Worm (Caenorhabditis elegans) whole organism, late embryonic: ENCODE data around the gene T05C12.1.
A peak's percentile ranks its signal among the peaks of the same experiment; 100 is the strongest.

Experiments
- C08G9.2 ChIP-seq: sonication (generic microtip); optimal IDR thresholded peaks from 2 replicates; lab custom pipeline; 2016; ENCODE audit warnings: mild to moderate bottlenecking, missing genetic modification characterization, moderate library complexity, missing compliant biosample characterization
- F13H6.1 ChIP-seq: sonication (generic microtip); optimal IDR thresholded peaks from 2 replicates; lab custom pipeline; 2016; ENCODE audit warnings: missing genetic modification characterization, missing compliant biosample characterization
- Y22D7AL.16 ChIP-seq: sonication (generic microtip); optimal IDR thresholded peaks from 2 replicates; lab custom pipeline; 2016; ENCODE audit warnings: missing genetic modification characterization, missing compliant biosample characterization
- ahr-1 ChIP-seq: sonication (generic microtip); optimal IDR thresholded peaks from 2 replicates; lab custom pipeline; 2016; ENCODE audit warnings: missing genetic modification characterization, missing compliant biosample characterization
- ceh-14 ChIP-seq: sonication (generic microtip); optimal IDR thresholded peaks from 2 replicates; lab custom pipeline; 2016; ENCODE audit warnings: missing genotype, missing genetic modification characterization, missing compliant biosample characterization
- ceh-2 ChIP-seq: sonication (generic microtip); optimal IDR thresholded peaks from 2 replicates; lab custom pipeline; 2016; ENCODE audit warnings: missing genotype, missing genetic modification characterization, missing compliant biosample characterization
- ceh-31 ChIP-seq: sonication (generic microtip); optimal IDR thresholded peaks from 2 replicates; lab custom pipeline; 2016; ENCODE audit warnings: missing genetic modification characterization, missing compliant biosample characterization
- ceh-34 ChIP-seq: sonication (generic microtip); optimal IDR thresholded peaks from 2 replicates; lab custom pipeline; 2016; ENCODE audit warnings: mild to moderate bottlenecking, missing genetic modification characterization, missing compliant biosample characterization
- ceh-48 ChIP-seq: sonication (generic microtip); optimal IDR thresholded peaks from 2 replicates; lab custom pipeline; 2016; ENCODE audit warnings: missing genetic modification characterization, inconsistent platforms, missing compliant biosample characterization
- ceh-6 ChIP-seq: fragments of 200-800 bp; sonication (Bioruptor generic); optimal IDR thresholded peaks from 2 replicates; lab custom pipeline; 2018; ENCODE audit warnings: mild to moderate bottlenecking, missing genetic modification characterization, missing compliant biosample characterization
- ceh-9 ChIP-seq: sonication (generic microtip); optimal IDR thresholded peaks from 2 replicates; lab custom pipeline; 2016; ENCODE audit warnings: mild to moderate bottlenecking, missing genetic modification characterization, inconsistent platforms, missing compliant biosample characterization
- che-1 ChIP-seq: sonication (generic microtip); optimal IDR thresholded peaks from 2 replicates; lab custom pipeline; 2016; ENCODE audit warnings: mild to moderate bottlenecking, missing genetic modification characterization, missing compliant biosample characterization
- dmd-4 ChIP-seq: sonication (generic microtip); optimal IDR thresholded peaks from 2 replicates; lab custom pipeline; 2016; ENCODE audit warnings: borderline replicate concordance, missing genetic modification characterization, missing compliant biosample characterization
- dve-1 ChIP-seq: sonication (generic microtip); optimal IDR thresholded peaks from 2 replicates; lab custom pipeline; 2017; ENCODE audit warnings: antibody characterized with exemption, mild to moderate bottlenecking, missing genetic modification characterization, missing compliant biosample characterization
- elt-2 ChIP-seq: sonication (generic microtip); optimal IDR thresholded peaks from 2 replicates; lab custom pipeline; 2016; ENCODE audit warnings: missing genetic modification reagents, missing genetic modification characterization, missing compliant biosample characterization
- elt-4 ChIP-seq: sonication (generic microtip); optimal IDR thresholded peaks from 2 replicates; lab custom pipeline; 2016; ENCODE audit warnings: missing genetic modification characterization, missing compliant biosample characterization
- ets-4 ChIP-seq: sonication (generic microtip); optimal IDR thresholded peaks from 2 replicates; lab custom pipeline; 2016; ENCODE audit warnings: missing genetic modification characterization, missing compliant biosample characterization
- eyg-1 ChIP-seq: sonication (generic microtip); optimal IDR thresholded peaks from 2 replicates; lab custom pipeline; 2016; ENCODE audit warnings: missing genotype, missing genetic modification characterization, missing compliant biosample characterization
- fax-1 ChIP-seq: sonication (generic microtip); optimal IDR thresholded peaks from 2 replicates; lab custom pipeline; 2016; ENCODE audit warnings: missing genotype, missing genetic modification characterization, missing compliant biosample characterization
- fkh-10 ChIP-seq: fragments of 150-350 bp; optimal IDR thresholded peaks from 2 replicates; lab custom pipeline; 2014; ENCODE audit warnings: missing biosample characterization, missing genetic modification reagents, missing genetic modification characterization
- hlh-15 ChIP-seq: sonication (generic microtip); optimal IDR thresholded peaks from 2 replicates; lab custom pipeline; 2016; ENCODE audit warnings: missing genetic modification characterization, missing compliant biosample characterization
- hlh-6 ChIP-seq: sonication (generic microtip); optimal IDR thresholded peaks from 2 replicates; lab custom pipeline; 2016; ENCODE audit warnings: missing genotype, missing genetic modification characterization, missing compliant biosample characterization
- hlh-8 ChIP-seq: sonication (generic microtip); optimal IDR thresholded peaks from 2 replicates; lab custom pipeline; 2016; ENCODE audit warnings: missing genotype, missing genetic modification characterization, missing compliant biosample characterization
- lim-6 ChIP-seq: sonication (generic microtip); optimal IDR thresholded peaks from 2 replicates; lab custom pipeline; 2016; ENCODE audit warnings: missing genetic modification characterization, missing compliant biosample characterization
- madf-2 ChIP-seq: sonication (generic microtip); optimal IDR thresholded peaks from 2 replicates; lab custom pipeline; 2017; ENCODE audit warnings: missing genetic modification characterization, missing compliant biosample characterization
- mec-3 ChIP-seq: sonication (generic microtip); optimal IDR thresholded peaks from 2 replicates; lab custom pipeline; 2016; ENCODE audit warnings: borderline replicate concordance, missing genetic modification characterization, missing compliant biosample characterization
- nhr-232 ChIP-seq: sonication (generic microtip); optimal IDR thresholded peaks from 2 replicates; lab custom pipeline; 2016; ENCODE audit warnings: missing genetic modification characterization, missing compliant biosample characterization
- npax-4 ChIP-seq: sonication (generic microtip); optimal IDR thresholded peaks from 2 replicates; lab custom pipeline; 2016; ENCODE audit warnings: missing genetic modification characterization, missing compliant biosample characterization
- pha-2 ChIP-seq: sonication (generic microtip); optimal IDR thresholded peaks from 2 replicates; lab custom pipeline; 2017; ENCODE audit warnings: mild to moderate bottlenecking, missing genetic modification characterization, missing compliant biosample characterization
- pqm-1 ChIP-seq: sonication (generic microtip); optimal IDR thresholded peaks from 2 replicates; lab custom pipeline; 2016; ENCODE audit warnings: missing genetic modification characterization, missing compliant biosample characterization
- pros-1 ChIP-seq: fragments of 150-350 bp; optimal IDR thresholded peaks from 2 replicates; lab custom pipeline; 2014; ENCODE audit warnings: missing biosample characterization, missing genetic modification reagents, missing genetic modification characterization
- ref-2 ChIP-seq: sonication (generic microtip); optimal IDR thresholded peaks from 2 replicates; lab custom pipeline; 2016; ENCODE audit warnings: missing genetic modification characterization, missing compliant biosample characterization
- rnt-1 ChIP-seq: sonication (generic microtip); optimal IDR thresholded peaks from 2 replicates; lab custom pipeline; 2016; ENCODE audit warnings: missing genetic modification characterization, missing compliant biosample characterization
- sdc-2 ChIP-seq: sonication (generic microtip); optimal IDR thresholded peaks from 2 replicates; lab custom pipeline; 2016; ENCODE audit warnings: missing genotype, missing genetic modification characterization, missing compliant biosample characterization
- sox-2 ChIP-seq: fragments of 200-800 bp; sonication (Bioruptor generic); IDR thresholded peaks from 2 replicates; pipeline ENCODE4 v1.3.6; 2022; ENCODE audit warnings: missing genetic modification reagents, missing genetic modification characterization, missing compliant biosample characterization
- sox-4 ChIP-seq: sonication (generic microtip); optimal IDR thresholded peaks from 2 replicates; lab custom pipeline; 2017; ENCODE audit warnings: mild to moderate bottlenecking, missing genetic modification characterization, inconsistent platforms, missing compliant biosample characterization
- syd-9 ChIP-seq: sonication (generic microtip); optimal IDR thresholded peaks from 2 replicates; lab custom pipeline; 2016; ENCODE audit warnings: mild to moderate bottlenecking, missing genetic modification characterization, moderate library complexity, missing compliant biosample characterization
- tbx-2 ChIP-seq: sonication (generic microtip); optimal IDR thresholded peaks from 2 replicates; lab custom pipeline; 2016; ENCODE audit warnings: missing genetic modification characterization, missing compliant biosample characterization
- tbx-7 ChIP-seq: sonication (generic microtip); optimal IDR thresholded peaks from 2 replicates; lab custom pipeline; 2016; ENCODE audit warnings: missing genotype, missing genetic modification characterization, missing compliant biosample characterization
- unc-3 ChIP-seq, 2 experiments: fragments of 200-800 bp in 1 of 2; sonication (Bioruptor generic) in 1 of 2; sonication (generic microtip) in 1 of 2; conservative IDR thresholded peaks in 1 of 2; optimal IDR thresholded peaks in 1 of 2; 2 replicates each; pipeline versions ENCODE4 v1.3.6 to Lab custom; 2016 to 2022; ENCODE audit warnings: missing compliant biosample characterization in 2 of 2, missing genetic modification characterization in 2 of 2, missing genetic modification reagents in 1 of 2
- unc-42 ChIP-seq: sonication (generic microtip); optimal IDR thresholded peaks from 2 replicates; lab custom pipeline; 2016; ENCODE audit warnings: missing genotype, missing genetic modification characterization, missing compliant biosample characterization
- unc-86 ChIP-seq: sonication (generic microtip); optimal IDR thresholded peaks from 2 replicates; lab custom pipeline; 2016; ENCODE audit warnings: missing genetic modification characterization, missing compliant biosample characterization
- zip-5 ChIP-seq: sonication (generic microtip); optimal IDR thresholded peaks from 2 replicates; lab custom pipeline; 2016; ENCODE audit warnings: missing genetic modification characterization, missing compliant biosample characterization
- ztf-16 ChIP-seq: sonication (generic microtip); optimal IDR thresholded peaks from 2 replicates; lab custom pipeline; 2017; ENCODE audit warnings: missing genetic modification characterization, missing compliant biosample characterization

Gene T05C12.1

ce11 chrII:8137379-8137778 lies 36.1 kb upstream of the T05C12.1 start:
- TF ChIP-seq ets-4 (tag; lab: Kevin White, UChicago): peak; percentile 76
- TF ChIP-seq ztf-16 (tag; lab: Kevin White, UChicago): peak; percentile 28
- TF ChIP-seq C08G9.2 (tag; lab: Kevin White, UChicago): peak; percentile 86
- peak; percentile 59 for TF ChIP-seq elt-2
- TF ChIP-seq F13H6.1 (tag; lab: Kevin White, UChicago): peak; percentile 66
- peak; percentile 87 for TF ChIP-seq tbx-2 (tag; lab: Kevin White, UChicago)
- peak; percentile 77 for TF ChIP-seq tbx-7 (tag; lab: Kevin White, UChicago)
- peak; percentile 83 for TF ChIP-seq fax-1
- TF ChIP-seq fkh-10 (GFP tag; lab: Kevin White, UChicago): no peak
- peak; percentile 64 for TF ChIP-seq ahr-1
- peak; percentile 65 for TF ChIP-seq ref-2 (tag; lab: Kevin White, UChicago)
- peak; percentile 46 for TF ChIP-seq hlh-8 (tag; lab: Kevin White, UChicago)
- peak; percentile 19 for TF ChIP-seq ceh-34
- TF ChIP-seq syd-9 (tag; lab: Kevin White, UChicago): no peak
- TF ChIP-seq pqm-1: peak; percentile 68
- TF ChIP-seq mec-3 (tag; lab: Kevin White, UChicago): peak; percentile 71
- no peak for TF ChIP-seq elt-4 (tag; lab: Kevin White, UChicago)
- peak; percentile 42 for TF ChIP-seq unc-42 (tag; lab: Kevin White, UChicago)
- no peak for TF ChIP-seq npax-4 (tag; lab: Kevin White, UChicago)
- TF ChIP-seq ceh-31 (tag; lab: Kevin White, UChicago): peak; percentile 93
- peak; percentile 64 for TF ChIP-seq rnt-1 (tag; lab: Kevin White, UChicago)
- TF ChIP-seq Y22D7AL.16 (tag; lab: Kevin White, UChicago): no peak
- TF ChIP-seq ceh-2 (tag; lab: Kevin White, UChicago): peak; percentile 81
- peak; percentile 79 for TF ChIP-seq lim-6 (tag; lab: Kevin White, UChicago)
- TF ChIP-seq unc-86 (tag; lab: Kevin White, UChicago): no peak
- no peak for TF ChIP-seq unc-3 (GFP tag; conservative IDR thresholded peaks at IDR 0.05; lab: Robert Waterston, UW)
- TF ChIP-seq unc-3 (tag; optimal IDR thresholded peaks at IDR 0.05; lab: Kevin White, UChicago): peak; percentile 28
- peak; percentile 72 for TF ChIP-seq ceh-14
- TF ChIP-seq pha-2 (tag; lab: Kevin White, UChicago): no peak
- TF ChIP-seq zip-5 (tag; lab: Kevin White, UChicago): peak; percentile 92

- TF ChIP-seq ceh-6 (GFP tag; lab: Kevin White, UChicago): no peak
- no peak for TF ChIP-seq fax-1
- no peak for TF ChIP-seq pros-1 (tag; lab: Kevin White, UChicago)
- TF ChIP-seq ceh-48 (tag; lab: Kevin White, UChicago): no peak
- no peak for TF ChIP-seq hlh-15
- TF ChIP-seq eyg-1 (tag; lab: Kevin White, UChicago): no peak
- no peak for TF ChIP-seq fkh-10 (GFP tag; lab: Kevin White, UChicago)
- TF ChIP-seq, all 69 proteins: peak for 0
Measured at ce11 chrII:8138015-8138546, 35.4 kb upstream of the T05C12.1 start, which contains the start of gene cdc-48.2. cdc-48.2 (plus strand) TSS chrII:8138496.

ce11 chrII:8141135-8141534 lies 32.3 kb upstream of the T05C12.1 start:
- TF ChIP-seq unc-42 (tag; lab: Kevin White, UChicago) (no peak), tbx-2 (tag; lab: Kevin White, UChicago) (no peak), che-1 (tag; lab: Kevin White, UChicago) (no peak), sdc-2 (no peak), lim-6 (tag; lab: Kevin White, UChicago) (no peak), madf-2 (tag; lab: Kevin White, UChicago) (no peak), hlh-6 (no peak), nhr-232 (tag; lab: Kevin White, UChicago) (no peak), dmd-4 (tag; lab: Kevin White, UChicago) (no peak), ceh-34 (no peak), sox-2 (GFP tag; lab: Robert Waterston, UW) (no peak), C08G9.2 (tag; lab: Kevin White, UChicago) (no peak), unc-3 (GFP tag; conservative IDR thresholded peaks at IDR 0.05; lab: Robert Waterston, UW) (no peak), unc-3 (tag; optimal IDR thresholded peaks at IDR 0.05; lab: Kevin White, UChicago) (no peak), dve-1 (no peak), ceh-9 (tag; lab: Kevin White, UChicago) (no peak), unc-86 (tag; lab: Kevin White, UChicago) (no peak), sox-4 (tag; lab: Kevin White, UChicago) (no peak)
